Fruit fly (Drosophila melanogaster) whole organism, adult: ENCODE measurements around the gene CG13623.

Experiments
- CG12768 ChIP-seq: fragments of 200-800 bp; sonication (Bioruptor generic); optimal IDR thresholded peaks from 2 replicates; lab custom pipeline; 2017; ENCODE audit warnings: missing biosample characterization, missing genetic modification characterization, mild to moderate bottlenecking, moderate library complexity, missing genetic modification reagents
- CG1620 ChIP-seq: fragments of 200-800 bp; sonication (Bioruptor generic); optimal IDR thresholded peaks from 2 replicates; lab custom pipeline; 2016; ENCODE audit warnings: missing biosample characterization, missing genetic modification characterization
- CG7045 ChIP-seq: fragments of 200-800 bp; sonication (Bioruptor generic); optimal IDR thresholded peaks from 2 replicates; lab custom pipeline; 2017; ENCODE audit warnings: missing biosample characterization, mild to moderate bottlenecking, missing genetic modification characterization
- Hr96 ChIP-seq: fragments of 200-800 bp; sonication (Bioruptor generic); optimal IDR thresholded peaks from 2 replicates; lab custom pipeline; 2016; ENCODE audit warnings: missing biosample characterization, missing genetic modification characterization
- bab1 ChIP-seq: fragments of 200-800 bp; sonication (Bioruptor generic); optimal IDR thresholded peaks from 3 replicates; lab custom pipeline; 2019; ENCODE audit warnings: missing biosample characterization, mild to moderate bottlenecking, missing genetic modification characterization, moderate library complexity
- cnc ChIP-seq, 2 experiments: fragments of >200 bp; optimal IDR thresholded peaks; 2 replicates each; lab custom pipeline; 2017
- kay ChIP-seq: fragments of 200-800 bp; sonication (Bioruptor generic); peaks from one replicate; lab custom pipeline; 2016; ENCODE audit warnings: missing biosample characterization, missing genetic modification characterization, borderline replicate concordance
- ovo ChIP-seq: fragments of 200-800 bp; sonication (Bioruptor generic); optimal IDR thresholded peaks from 2 replicates; lab custom pipeline; 2016; ENCODE audit warnings: missing biosample characterization, missing genetic modification characterization

DNA sequence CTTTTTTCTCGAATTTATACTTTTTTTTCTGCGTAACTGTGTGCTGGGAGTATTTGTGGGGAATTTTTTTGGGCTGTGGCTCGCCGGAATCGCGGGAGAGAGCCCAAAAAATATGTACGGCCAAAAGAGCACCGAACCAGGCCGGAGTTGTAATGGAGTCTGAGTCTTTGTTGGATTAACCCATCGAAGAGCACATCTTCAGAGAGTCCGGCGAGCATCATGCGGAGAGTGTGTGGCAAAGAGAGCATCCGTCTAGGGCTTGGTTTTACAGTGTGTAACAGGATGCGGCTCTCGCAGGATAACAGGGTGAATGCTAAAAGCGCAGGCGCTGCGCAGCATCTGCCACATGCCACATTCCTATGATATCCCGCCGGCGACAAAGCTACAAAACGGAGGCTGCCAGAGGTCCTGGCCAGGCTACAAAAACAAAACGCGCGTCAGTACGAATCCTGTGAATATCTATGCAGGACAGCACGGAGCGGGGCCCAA, 45.3 kb downstream of the CG13623 start, which contains the start of gene nAChRalpha2:
- TF ChIP-seq CG7045 (GFP tag; lab: Kevin White, UChicago) (no peak), CG12768 (no peak), ovo (GFP tag; lab: Kevin White, UChicago) (no peak), cnc (optimal IDR thresholded peaks at IDR 0.05; lab: Kevin White, UChicago) (no peak), kay (no peak), CG1620 (GFP tag; lab: Kevin White, UChicago) (no peak), bab1 (GFP tag; lab: Kevin White, UChicago) (no peak), Hr96 (GFP tag; lab: Kevin White, UChicago) (no peak)
